Worm (Caenorhabditis elegans) whole organism, late embryonic: ENCODE data around the gene C56A3.4.

ENCODE experiments used
- C08G9.2 ChIP-seq: sonication (generic microtip); optimal IDR thresholded peaks from 2 replicates; lab custom pipeline; 2016; ENCODE audit warnings: mild to moderate bottlenecking, missing genetic modification characterization, moderate library complexity, missing compliant biosample characterization
- K02D7.2 ChIP-seq: sonication (generic microtip); optimal IDR thresholded peaks from 2 replicates; lab custom pipeline; 2017; ENCODE audit warnings: mild to moderate bottlenecking, missing genetic modification characterization, missing compliant biosample characterization
- K09A11.1 ChIP-seq: sonication (generic microtip); optimal IDR thresholded peaks from 2 replicates; lab custom pipeline; 2017; ENCODE audit warnings: antibody characterized with exemption, mild to moderate bottlenecking, missing genetic modification characterization, missing compliant biosample characterization; ENCODE audit not compliant: insufficient read depth
- T23F11.4 ChIP-seq: fragments of 200-800 bp; sonication (Bioruptor generic); optimal IDR thresholded peaks from 2 replicates; lab custom pipeline; 2018; ENCODE audit warnings: mild to moderate bottlenecking, missing genetic modification characterization, missing compliant biosample characterization
- Y22D7AL.16 ChIP-seq: sonication (generic microtip); optimal IDR thresholded peaks from 2 replicates; lab custom pipeline; 2016; ENCODE audit warnings: missing genetic modification characterization, missing compliant biosample characterization
- ama-1 ChIP-seq: fragments of 150-350 bp; optimal IDR thresholded peaks from 2 replicates; lab custom pipeline; 2014
- ceh-14 ChIP-seq: sonication (generic microtip); optimal IDR thresholded peaks from 2 replicates; lab custom pipeline; 2016; ENCODE audit warnings: missing genotype, missing genetic modification characterization, missing compliant biosample characterization
- ceh-19 ChIP-seq: fragments of 200-800 bp; sonication (Bioruptor generic); optimal IDR thresholded peaks from 2 replicates; lab custom pipeline; 2018; ENCODE audit warnings: mild to moderate bottlenecking, missing genetic modification characterization, missing compliant biosample characterization
- ceh-22 ChIP-seq: sonication (generic microtip); optimal IDR thresholded peaks from 2 replicates; lab custom pipeline; 2017; ENCODE audit warnings: missing biosample characterization, missing genetic modification characterization
- ceh-24 ChIP-seq: sonication (generic microtip); optimal IDR thresholded peaks from 2 replicates; lab custom pipeline; 2016; ENCODE audit warnings: mild to moderate bottlenecking, missing genetic modification characterization, missing compliant biosample characterization
- ceh-30 ChIP-seq: fragments of 150-350 bp; optimal IDR thresholded peaks from 2 replicates; lab custom pipeline; 2014; ENCODE audit warnings: missing biosample characterization, missing genetic modification characterization
- ceh-34 ChIP-seq: sonication (generic microtip); optimal IDR thresholded peaks from 2 replicates; lab custom pipeline; 2016; ENCODE audit warnings: mild to moderate bottlenecking, missing genetic modification characterization, missing compliant biosample characterization
- ceh-45 ChIP-seq: fragments of 200-800 bp; sonication (Bioruptor generic); IDR thresholded peaks from 2 replicates; pipeline ENCODE4 v1.3.6; 2022; ENCODE audit warnings: missing genetic modification reagents, missing genetic modification characterization, missing compliant biosample characterization
- ceh-48 ChIP-seq: sonication (generic microtip); optimal IDR thresholded peaks from 2 replicates; lab custom pipeline; 2016; ENCODE audit warnings: missing genetic modification characterization, inconsistent platforms, missing compliant biosample characterization
- ceh-6 ChIP-seq: fragments of 200-800 bp; sonication (Bioruptor generic); optimal IDR thresholded peaks from 2 replicates; lab custom pipeline; 2018; ENCODE audit warnings: mild to moderate bottlenecking, missing genetic modification characterization, missing compliant biosample characterization
- ceh-9 ChIP-seq: sonication (generic microtip); optimal IDR thresholded peaks from 2 replicates; lab custom pipeline; 2016; ENCODE audit warnings: mild to moderate bottlenecking, missing genetic modification characterization, inconsistent platforms, missing compliant biosample characterization
- dmd-4 ChIP-seq: sonication (generic microtip); optimal IDR thresholded peaks from 2 replicates; lab custom pipeline; 2016; ENCODE audit warnings: borderline replicate concordance, missing genetic modification characterization, missing compliant biosample characterization
- dve-1 ChIP-seq: sonication (generic microtip); optimal IDR thresholded peaks from 2 replicates; lab custom pipeline; 2017; ENCODE audit warnings: antibody characterized with exemption, mild to moderate bottlenecking, missing genetic modification characterization, missing compliant biosample characterization
- elt-2 ChIP-seq: sonication (generic microtip); optimal IDR thresholded peaks from 2 replicates; lab custom pipeline; 2016; ENCODE audit warnings: missing genetic modification reagents, missing genetic modification characterization, missing compliant biosample characterization
- fkh-10 ChIP-seq: fragments of 150-350 bp; optimal IDR thresholded peaks from 2 replicates; lab custom pipeline; 2014; ENCODE audit warnings: missing biosample characterization, missing genetic modification reagents, missing genetic modification characterization
- fkh-6 ChIP-seq: sonication (generic microtip); optimal IDR thresholded peaks from 2 replicates; lab custom pipeline; 2016; ENCODE audit warnings: missing genetic modification characterization, missing compliant biosample characterization
- hlh-15 ChIP-seq: sonication (generic microtip); optimal IDR thresholded peaks from 2 replicates; lab custom pipeline; 2016; ENCODE audit warnings: missing genetic modification characterization, missing compliant biosample characterization
- hlh-30 ChIP-seq: sonication (generic microtip); optimal IDR thresholded peaks from 2 replicates; lab custom pipeline; 2017; ENCODE audit warnings: antibody characterized with exemption, missing genetic modification characterization, missing compliant biosample characterization; ENCODE audit not compliant: insufficient read depth
- mec-3 ChIP-seq: sonication (generic microtip); optimal IDR thresholded peaks from 2 replicates; lab custom pipeline; 2016; ENCODE audit warnings: borderline replicate concordance, missing genetic modification characterization, missing compliant biosample characterization
- npax-4 ChIP-seq: sonication (generic microtip); optimal IDR thresholded peaks from 2 replicates; lab custom pipeline; 2016; ENCODE audit warnings: missing genetic modification characterization, missing compliant biosample characterization
- pag-3 ChIP-seq: sonication (generic microtip); optimal IDR thresholded peaks from 2 replicates; lab custom pipeline; 2016; ENCODE audit warnings: missing compliant biosample characterization, missing genetic modification characterization, borderline replicate concordance
- pax-1 ChIP-seq: fragments of 150-350 bp; optimal IDR thresholded peaks from 2 replicates; lab custom pipeline; 2014; ENCODE audit warnings: missing biosample characterization, missing genetic modification characterization
- pha-4 ChIP-seq: fragments of 150-350 bp; optimal IDR thresholded peaks from 2 replicates; lab custom pipeline; 2018; ENCODE audit warnings: missing biosample characterization, missing genetic modification reagents, missing genetic modification characterization
- pros-1 ChIP-seq: fragments of 150-350 bp; optimal IDR thresholded peaks from 2 replicates; lab custom pipeline; 2014; ENCODE audit warnings: missing biosample characterization, missing genetic modification reagents, missing genetic modification characterization
- ref-2 ChIP-seq: sonication (generic microtip); optimal IDR thresholded peaks from 2 replicates; lab custom pipeline; 2016; ENCODE audit warnings: missing genetic modification characterization, missing compliant biosample characterization
- rnt-1 ChIP-seq: sonication (generic microtip); optimal IDR thresholded peaks from 2 replicates; lab custom pipeline; 2016; ENCODE audit warnings: missing genetic modification characterization, missing compliant biosample characterization
- sdc-2 ChIP-seq: sonication (generic microtip); optimal IDR thresholded peaks from 2 replicates; lab custom pipeline; 2016; ENCODE audit warnings: missing genotype, missing genetic modification characterization, missing compliant biosample characterization
- sox-2 ChIP-seq: fragments of 200-800 bp; sonication (Bioruptor generic); IDR thresholded peaks from 2 replicates; pipeline ENCODE4 v1.3.6; 2022; ENCODE audit warnings: missing genetic modification reagents, missing genetic modification characterization, missing compliant biosample characterization
- sox-4 ChIP-seq: sonication (generic microtip); optimal IDR thresholded peaks from 2 replicates; lab custom pipeline; 2017; ENCODE audit warnings: mild to moderate bottlenecking, missing genetic modification characterization, inconsistent platforms, missing compliant biosample characterization
- tbx-2 ChIP-seq: sonication (generic microtip); optimal IDR thresholded peaks from 2 replicates; lab custom pipeline; 2016; ENCODE audit warnings: missing genetic modification characterization, missing compliant biosample characterization
- tbx-7 ChIP-seq: sonication (generic microtip); optimal IDR thresholded peaks from 2 replicates; lab custom pipeline; 2016; ENCODE audit warnings: missing genotype, missing genetic modification characterization, missing compliant biosample characterization
- ttx-3 ChIP-seq: sonication (generic microtip); optimal IDR thresholded peaks from 2 replicates; lab custom pipeline; 2016; ENCODE audit warnings: missing genetic modification reagents, missing genetic modification characterization, missing compliant biosample characterization
- unc-3 ChIP-seq, 2 experiments: fragments of 200-800 bp in 1 of 2; sonication (Bioruptor generic) in 1 of 2; sonication (generic microtip) in 1 of 2; conservative IDR thresholded peaks in 1 of 2; optimal IDR thresholded peaks in 1 of 2; 2 replicates each; pipeline versions ENCODE4 v1.3.6 to Lab custom; 2016 to 2022; ENCODE audit warnings: missing compliant biosample characterization in 2 of 2, missing genetic modification characterization in 2 of 2, missing genetic modification reagents in 1 of 2
- unc-55 ChIP-seq: sonication (generic microtip); optimal IDR thresholded peaks from 2 replicates; lab custom pipeline; 2017; ENCODE audit warnings: missing biosample characterization, missing genetic modification reagents, missing genetic modification characterization
- ztf-16 ChIP-seq: sonication (generic microtip); optimal IDR thresholded peaks from 2 replicates; lab custom pipeline; 2017; ENCODE audit warnings: missing genetic modification characterization, missing compliant biosample characterization

The C56A3.4 gene

ce11 chrV:13565197-13565596, 13.6 kb upstream of the C56A3.4 start (continued):
- TF ChIP-seq tbx-2 (tag; lab: Kevin White, UChicago): peak; percentile 26
- TF ChIP-seq ceh-30 (tag; lab: Kevin White, UChicago): no peak
- peak; percentile 64 for TF ChIP-seq elt-2
- TF ChIP-seq mec-3 (tag; lab: Kevin White, UChicago): no peak
- TF ChIP-seq ceh-9 (tag; lab: Kevin White, UChicago): no peak
- no peak for TF ChIP-seq ceh-6 (GFP tag; lab: Kevin White, UChicago)
- no peak for TF ChIP-seq C08G9.2 (tag; lab: Kevin White, UChicago)
- no peak for TF ChIP-seq pag-3 (tag; lab: Kevin White, UChicago)
- TF ChIP-seq sdc-2 (tag; lab: Kevin White, UChicago): no peak
- no peak for TF ChIP-seq dve-1 (tag; lab: Kevin White, UChicago)
- TF ChIP-seq ztf-16: no peak
- TF ChIP-seq ama-1 (lab: Kevin White, UChicago): no peak
- TF ChIP-seq T23F11.4 (GFP tag; lab: Kevin White, UChicago): no peak
- no peak for TF ChIP-seq fkh-10
- TF ChIP-seq npax-4: no peak
- no peak for TF ChIP-seq K09A11.1 (tag; lab: Kevin White, UChicago)
- TF ChIP-seq unc-55 (GFP tag; lab: Kevin White, UChicago): peak; percentile 45
- no peak for TF ChIP-seq tbx-7 (tag; lab: Kevin White, UChicago)
- TF ChIP-seq hlh-30 (tag; lab: Kevin White, UChicago): peak; percentile 94

ce11 chrV:13563841-13564240, 12.3 kb upstream of the C56A3.4 start, which contains the start of gene grl-17:
Gene grl-17, minus strand, starts transcription at chrV:13563941.
- no peak for TF ChIP-seq hlh-15 (tag; lab: Kevin White, UChicago)
- TF ChIP-seq rnt-1 (tag; lab: Kevin White, UChicago): no peak
- TF ChIP-seq pax-1: no peak
- TF ChIP-seq ceh-14: no peak
- no peak for TF ChIP-seq ceh-19
- no peak for TF ChIP-seq fkh-6

ce11 chrV:13562748-13563147, 11.2 kb upstream of the C56A3.4 start:
- no peak for TF ChIP-seq pros-1 (tag; lab: Kevin White, UChicago)
- no peak for TF ChIP-seq sox-2 (GFP tag; lab: Robert Waterston, UW)

ce11 chrV:13559978-13560377, 8.4 kb upstream of the C56A3.4 start, which contains the start of gene C56A3.8:
Gene C56A3.8, plus strand, starts transcription at chrV:13560278.
- TF ChIP-seq ceh-48: no peak
- no peak for TF ChIP-seq rnt-1 (tag; lab: Kevin White, UChicago)
- TF ChIP-seq dmd-4 (tag; lab: Kevin White, UChicago): no peak
- TF ChIP-seq hlh-15 (tag; lab: Kevin White, UChicago): no peak
- no peak for TF ChIP-seq pha-4 (tag; lab: Kevin White, UChicago)
- TF ChIP-seq unc-55 (GFP tag; lab: Kevin White, UChicago): no peak
- no peak for TF ChIP-seq ceh-45 (GFP tag; lab: Robert Waterston, UW)
- TF ChIP-seq K09A11.1 (tag; lab: Kevin White, UChicago): no peak
- TF ChIP-seq ceh-22 (tag; lab: Kevin White, UChicago): no peak
- TF ChIP-seq Y22D7AL.16 (tag; lab: Kevin White, UChicago): no peak
- no peak for TF ChIP-seq ttx-3 (tag; lab: Kevin White, UChicago)
- TF ChIP-seq sox-4 (tag; lab: Kevin White, UChicago): no peak
- TF ChIP-seq ceh-9 (tag; lab: Kevin White, UChicago): no peak
- TF ChIP-seq ref-2 (tag; lab: Kevin White, UChicago): no peak
- no peak for TF ChIP-seq unc-3 (GFP tag; conservative IDR thresholded peaks at IDR 0.05; lab: Robert Waterston, UW)
- no peak for TF ChIP-seq unc-3 (tag; optimal IDR thresholded peaks at IDR 0.05; lab: Kevin White, UChicago)
- no peak for TF ChIP-seq ceh-14
- no peak for TF ChIP-seq ceh-34
- TF ChIP-seq pag-3 (tag; lab: Kevin White, UChicago): no peak
- TF ChIP-seq K02D7.2 (tag; lab: Kevin White, UChicago): no peak
- no peak for TF ChIP-seq ceh-24
